Worm (Caenorhabditis elegans): ENCODE data around the gene C33C12.4.

Gene C33C12.4

ce11 chrII:2202147-2202546 lies 35.9 kb upstream of the C33C12.4 start:
- TF ChIP-seq snpc-4 (tag; optimal IDR thresholded peaks at IDR 0.05) = no peak
- peak; percentile 1 for TF ChIP-seq lsy-2 (tag; optimal IDR thresholded peaks at IDR 0.05)

ce11 chrII:2197555-2198288 lies 31.4 kb upstream of the C33C12.4 start, which contains the start of gene C33C12.1:
C33C12.1 (plus strand) TSS chrII:2198238.
- TF ChIP-seq ces-1 (GFP tag; optimal IDR thresholded peaks at IDR 0.05) (peak; percentile 38), elt-3 (tag; optimal IDR thresholded peaks at IDR 0.05) (no peak)

- TF ChIP-seq hlh-1 (tag; optimal IDR thresholded peaks at IDR 0.05) (no peak), elt-1 (tag; optimal IDR thresholded peaks at IDR 0.05; ENCODE audit: borderline replicate concordance, insufficient read depth) (no peak), unc-39 (tag; optimal IDR thresholded peaks at IDR 0.05) (no peak), nhr-2 (tag; optimal IDR thresholded peaks at IDR 0.05) (no peak)
These were observed 30.5 kb upstream of the C33C12.4 start for ce11 chrII:2196742-2197141.

ce11 chrII:2195541-2195940 lies 29.3 kb upstream of the C33C12.4 start:
- TF ChIP-seq nhr-28 (tag; optimal IDR thresholded peaks at IDR 0.05) (no peak), ceh-43 (GFP tag; optimal IDR thresholded peaks at IDR 0.05) (no peak), sptf-1 (tag; optimal IDR thresholded peaks at IDR 0.05) (peak; percentile 10), mep-1 (tag; optimal IDR thresholded peaks at IDR 0.05) (peak; percentile 27), elt-3 (tag; optimal IDR thresholded peaks at IDR 0.05) (no peak), M03D4.4 (tag; optimal IDR thresholded peaks at IDR 0.05) (no peak), blmp-1 (tag; optimal IDR thresholded peaks at IDR 0.05) (no peak), ces-1 (GFP tag; optimal IDR thresholded peaks at IDR 0.05) (peak; percentile 64), unc-62 (GFP tag; optimal IDR thresholded peaks at IDR 0.05) (no peak), elt-1 (tag; optimal IDR thresholded peaks at IDR 0.05; ENCODE audit: borderline replicate concordance, insufficient read depth) (no peak), unc-120 (tag; optimal IDR thresholded peaks at IDR 0.05; ENCODE audit: poor library complexity, severe bottlenecking) (no peak), drap-1 (GFP tag; optimal IDR thresholded peaks at IDR 0.05) (no peak), zip-8 (tag; optimal IDR thresholded peaks at IDR 0.05) (no peak), nhr-237 (tag; optimal IDR thresholded peaks at IDR 0.05) (peak; percentile 42), nhr-2 (tag; optimal IDR thresholded peaks at IDR 0.05) (no peak), snpc-4 (tag; optimal IDR thresholded peaks at IDR 0.05) (no peak), lin-13 (tag; optimal IDR thresholded peaks at IDR 0.05) (no peak), sem-2 (GFP tag; optimal IDR thresholded peaks at IDR 0.05) (no peak), lin-32 (GFP tag; optimal IDR thresholded peaks at IDR 0.05) (no peak), nhr-12 (tag; optimal IDR thresholded peaks at IDR 0.05) (no peak), pha-4 (tag; optimal IDR thresholded peaks at IDR 0.05) (peak; percentile 84), bed-3 (GFP tag; optimal IDR thresholded peaks at IDR 0.05) (no peak), ztf-11 (tag; optimal IDR thresholded peaks at IDR 0.05) (no peak), lsy-2 (tag; optimal IDR thresholded peaks at IDR 0.05) (no peak), mab-5 (tag; optimal IDR thresholded peaks at IDR 0.05) (no peak), cnd-1 (tag; optimal IDR thresholded peaks at IDR 0.05) (no peak), ham-2 (GFP tag; optimal IDR thresholded peaks at IDR 0.05) (no peak), tbx-8 (GFP tag; optimal IDR thresholded peaks at IDR 0.05) (no peak), unc-39 (tag; optimal IDR thresholded peaks at IDR 0.05) (no peak)

- TF ChIP-seq nhr-12 (tag; optimal IDR thresholded peaks at IDR 0.05) (no peak), nhr-76 (tag; optimal IDR thresholded peaks at IDR 0.05) (no peak), ham-2 (GFP tag; optimal IDR thresholded peaks at IDR 0.05) (no peak), nhr-237 (tag; optimal IDR thresholded peaks at IDR 0.05) (no peak), hlh-1 (tag; optimal IDR thresholded peaks at IDR 0.05) (no peak), ztf-11 (tag; optimal IDR thresholded peaks at IDR 0.05) (no peak), lin-32 (GFP tag; optimal IDR thresholded peaks at IDR 0.05) (no peak), sptf-1 (tag; optimal IDR thresholded peaks at IDR 0.05) (no peak), tbx-8 (GFP tag; optimal IDR thresholded peaks at IDR 0.05) (no peak), lin-13 (tag; optimal IDR thresholded peaks at IDR 0.05) (no peak), ceh-39 (tag; optimal IDR thresholded peaks at IDR 0.05) (no peak)
These were observed 26.0 kb upstream of the C33C12.4 start for ce11 chrII:2192267-2192666.

All from whole organism, mixed stage, embryonic.